Fruit fly (Drosophila melanogaster) whole organism, embryonic: ENCODE results near the gene Gcn5.

ENCODE experiments used
- CG32772 ChIP-seq: fragments of 200-800 bp; sonication (Bioruptor generic); IDR thresholded peaks from 2 replicates; pipeline ENCODE4 v1.3.6; 2022; ENCODE audit warnings: missing biosample characterization, missing genetic modification characterization
- CG3847 ChIP-seq: fragments of 200-800 bp; sonication (Bioruptor generic); IDR thresholded peaks from 2 replicates; pipeline ENCODE4 v1.3.6; 2022; ENCODE audit warnings: missing biosample characterization, missing genetic modification characterization
- CG4617 ChIP-seq: fragments of 200-800 bp; sonication (Bioruptor generic); optimal IDR thresholded peaks from 3 replicates; lab custom pipeline; 2016; ENCODE audit warnings: missing biosample characterization, missing genetic modification characterization, borderline replicate concordance
- CTCF ChIP-seq: fragments of 200-800 bp; sonication (Bioruptor generic); optimal IDR thresholded peaks from 2 replicates; lab custom pipeline; 2017; ENCODE audit warnings: missing biosample characterization, mild to moderate bottlenecking, missing genetic modification characterization, moderate library complexity
- Dfd ChIP-seq, 2 experiments: fragments of >200 bp; optimal IDR thresholded peaks; 2 replicates each; lab custom pipeline; 2017; ENCODE audit warnings: missing biosample characterization in 2 of 2, missing genetic modification characterization in 2 of 2
- da ChIP-seq: fragments of 200-800 bp; sonication (Bioruptor generic); optimal IDR thresholded peaks from 2 replicates; lab custom pipeline; 2016; ENCODE audit warnings: missing biosample characterization, missing genetic modification characterization
- dm ChIP-seq: fragments of 200-800 bp; sonication (Bioruptor generic); optimal IDR thresholded peaks from 3 replicates; lab custom pipeline; 2016; ENCODE audit warnings: missing biosample characterization, missing genetic modification characterization
- sc ChIP-seq, 3 experiments: fragments of >200 bp in 2 of 3; fragments of 200-800 bp in 1 of 3; sonication (Bioruptor generic) in 1 of 3; optimal IDR thresholded peaks; 2 replicates in 2 of 3; 3 replicates in 1 of 3; lab custom pipeline; 2017; ENCODE audit warnings: mild to moderate bottlenecking in 1 of 3, missing biosample characterization in 1 of 3, missing genetic modification characterization in 1 of 3, missing genetic modification reagents in 1 of 3

DNA sequence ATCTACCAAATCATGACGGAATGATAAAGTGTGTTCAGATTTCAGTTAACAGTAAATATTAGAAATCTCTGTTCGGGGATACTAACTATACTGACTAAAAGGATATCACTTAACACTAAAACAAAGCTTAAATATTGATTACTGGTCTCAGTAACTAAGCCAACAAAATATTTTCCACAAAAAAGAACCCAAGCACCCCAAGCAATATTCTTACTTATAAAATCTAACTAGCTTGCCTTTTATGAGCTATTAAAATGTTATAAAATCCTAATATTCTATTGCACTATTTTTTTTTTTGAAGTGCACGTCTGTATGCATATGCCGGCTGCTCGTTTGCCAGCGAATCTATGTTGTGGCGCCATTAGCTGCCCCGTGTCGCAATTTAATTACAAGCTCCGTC lies 25.7 kb upstream of the Gcn5 start:
- TF ChIP-seq dm (GFP tag; lab: Kevin White, UChicago) (no peak), CG32772 (GFP tag; lab: Robert Waterston, UW) (no peak), CG3847 (GFP tag; lab: Robert Waterston, UW) (no peak), CTCF (GFP tag; lab: Kevin White, UChicago) (no peak), da (GFP tag; lab: Kevin White, UChicago) (no peak), Dfd (GFP tag; optimal IDR thresholded peaks at IDR 0.05; lab: Kevin White, UChicago) (no peak), CG4617 (no peak), sc (optimal IDR thresholded peaks at IDR 0.05; lab: Kevin White, UChicago) (no peak), sc (GFP tag; optimal IDR thresholded peaks at IDR 0.05; lab: Kevin White, UChicago) (no peak)
